Fruit fly (Drosophila melanogaster): Measurements from ENCODE around the gene CG1208.
A peak's percentile ranks its signal among the peaks of the same experiment; 100 is the strongest.

CG1208 gene

dm6 chr3R:5861218-5861902 lies 29.9 kb downstream of the CG1208 start (continued):
- TF ChIP-seq CG8924 (tag; optimal IDR thresholded peaks at IDR 0.05) (peak; percentile 36), CG12104 (GFP tag; optimal IDR thresholded peaks at IDR 0.05) (peak; percentile 51), CG4424 (GFP tag; optimal IDR thresholded peaks at IDR 0.05) (peak; percentile 1), lola (GFP tag; optimal IDR thresholded peaks at IDR 0.05) (no peak), nerfin-2 (GFP tag; IDR thresholded peaks at IDR 0.05; ENCODE audit: partially characterized antibody) (no peak), Fer3 (tag; optimal IDR thresholded peaks at IDR 0.05) (peak; percentile 9), CG18764 (GFP tag; optimal IDR thresholded peaks at IDR 0.05) (no peak), CG15269 (tag; optimal IDR thresholded peaks at IDR 0.05) (peak; percentile 46), Xbp1 (GFP tag; optimal IDR thresholded peaks at IDR 0.05) (peak; percentile 14), scrt (GFP tag; optimal IDR thresholded peaks at IDR 0.05) (no peak), CG10959 (GFP tag; IDR thresholded peaks at IDR 0.05) (no peak), CG10274 (GFP tag; optimal IDR thresholded peaks at IDR 0.05) (peak; percentile 98), btn (GFP tag; optimal IDR thresholded peaks at IDR 0.05) (no peak), Dip3 (GFP tag; optimal IDR thresholded peaks at IDR 0.05) (peak; percentile 52), nmo (GFP tag; optimal IDR thresholded peaks at IDR 0.05) (peak; percentile 30), CG31441 (GFP tag; IDR thresholded peaks at IDR 0.05) (no peak; the same call in 1 of the 2 replicates), Fer1 (GFP tag; optimal IDR thresholded peaks at IDR 0.05) (no peak), tll (GFP tag; optimal IDR thresholded peaks at IDR 0.05) (no peak), rib (GFP tag; IDR thresholded peaks at IDR 0.05) (no peak), CG3407 (GFP tag; optimal IDR thresholded peaks at IDR 0.05) (no peak), Hmr (GFP tag; optimal IDR thresholded peaks at IDR 0.05) (peak; percentile 34), Hr51 (GFP tag; optimal IDR thresholded peaks at IDR 0.05) (no peak), sisA (GFP tag; IDR thresholded peaks at IDR 0.05) (no peak), Atf-2 (GFP tag; optimal IDR thresholded peaks at IDR 0.05) (peak; percentile 21), z (GFP tag; IDR thresholded peaks at IDR 0.05) (no peak), Ptx1 (GFP tag; IDR thresholded peaks at IDR 0.05) (no peak), Six4 (GFP tag; optimal IDR thresholded peaks at IDR 0.05) (no peak), ind (GFP tag; optimal IDR thresholded peaks at IDR 0.05) (peak; percentile 44), Spps (tag; optimal IDR thresholded peaks at IDR 0.05) (no peak), Aef1 (GFP tag; IDR thresholded peaks at IDR 0.05) (peak; percentile 41; the same call in 2 of the 3 replicates), Doc3 (GFP tag; IDR thresholded peaks at IDR 0.05; ENCODE audit: partially characterized antibody) (no peak), CG18476 (GFP tag; optimal IDR thresholded peaks at IDR 0.05) (peak; percentile 16), chif (GFP tag; optimal IDR thresholded peaks at IDR 0.05) (no peak), CG16779 (GFP tag; IDR thresholded peaks at IDR 0.05) (no peak), CG9876 (GFP tag; optimal IDR thresholded peaks at IDR 0.05) (no peak), lmd (GFP tag; IDR thresholded peaks at IDR 0.05) (peak; percentile 34), CG2678 (tag; optimal IDR thresholded peaks at IDR 0.05) (peak; percentile 61), CG12659 (GFP tag; optimal IDR thresholded peaks at IDR 0.05) (peak; percentile 37), lov (optimal IDR thresholded peaks at IDR 0.05) (no peak), lov (GFP tag; IDR thresholded peaks at IDR 0.05) (no peak), hkb (optimal IDR thresholded peaks at IDR 0.05) (no peak), hkb (GFP tag; IDR thresholded peaks at IDR 0.05) (no peak), cas (GFP tag; IDR thresholded peaks at IDR 0.05) (0 out of 2 replicates have a peak, but pooled peaks have one; percentile 15), ase (GFP tag; IDR thresholded peaks at IDR 0.05) (no peak), Optix (GFP tag; IDR thresholded peaks at IDR 0.05) (no peak), pzg (GFP tag; optimal IDR thresholded peaks at IDR 0.05) (no peak), CG8290 (GFP tag; optimal IDR thresholded peaks at IDR 0.05) (no peak), CG8290 (tag; optimal IDR thresholded peaks at IDR 0.05) (peak in 1 of 2 experiments; percentile 48), CG12155 (GFP tag; optimal IDR thresholded peaks at IDR 0.05) (peak; percentile 36), pho (GFP tag; optimal IDR thresholded peaks at IDR 0.05) (peak; percentile 59), Lim3 (GFP tag; IDR thresholded peaks at IDR 0.05) (no peak)
